Worm (Caenorhabditis elegans): Measurements from ENCODE around the gene F22B5.4.

Gene F22B5.4

DNA sequence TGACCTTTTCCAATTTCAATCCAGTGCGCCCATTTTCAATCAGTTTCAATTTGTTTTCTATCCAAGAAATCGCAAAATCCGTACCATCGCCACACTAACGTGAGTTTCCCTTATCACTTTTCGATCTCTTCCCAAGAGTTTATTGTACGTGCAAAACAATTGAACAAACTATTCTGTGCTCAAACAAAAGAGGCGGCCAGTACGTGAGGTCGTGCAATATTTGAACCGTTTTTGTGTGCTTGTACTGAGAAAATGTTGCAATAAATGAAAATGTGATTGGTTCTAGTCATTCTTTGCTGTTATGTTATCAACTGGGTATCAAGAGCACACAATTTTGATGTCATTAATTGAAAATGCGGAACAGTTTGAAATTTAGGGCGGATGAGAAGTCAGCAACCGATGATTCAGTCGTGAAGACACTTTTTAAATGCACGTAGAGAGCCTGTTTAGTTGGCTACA lies at the start of gene F22B5.4:
Gene F22B5.4 (plus strand): TSS at position 51 of the 459 bp plus-strand sequence.
- TF ChIP-seq blmp-1 (tag; optimal IDR thresholded peaks at IDR 0.05), result no peak
- no peak for TF ChIP-seq elt-3 (tag; optimal IDR thresholded peaks at IDR 0.05)
- TF ChIP-seq zip-8 (tag; optimal IDR thresholded peaks at IDR 0.05), result no peak
- no peak for TF ChIP-seq ham-2 (GFP tag; optimal IDR thresholded peaks at IDR 0.05)
- TF ChIP-seq ztf-11 (tag; optimal IDR thresholded peaks at IDR 0.05), result no peak
- TF ChIP-seq elt-1 (tag; optimal IDR thresholded peaks at IDR 0.05; ENCODE audit: borderline replicate concordance, insufficient read depth), result no peak
- no peak for TF ChIP-seq nhr-237 (tag; optimal IDR thresholded peaks at IDR 0.05)
- no peak for TF ChIP-seq M03D4.4 (tag; optimal IDR thresholded peaks at IDR 0.05)
- TF ChIP-seq lin-32 (GFP tag; optimal IDR thresholded peaks at IDR 0.05), result no peak
- no peak for TF ChIP-seq lsy-2 (tag; optimal IDR thresholded peaks at IDR 0.05)
- no peak for TF ChIP-seq nhr-76 (tag; optimal IDR thresholded peaks at IDR 0.05)
- TF ChIP-seq ceh-43 (GFP tag; optimal IDR thresholded peaks at IDR 0.05), result no peak
- TF ChIP-seq cnd-1 (tag; optimal IDR thresholded peaks at IDR 0.05), result no peak
- TF ChIP-seq ceh-83 (GFP tag; optimal IDR thresholded peaks at IDR 0.05), result no peak
- TF ChIP-seq unc-62 (GFP tag; optimal IDR thresholded peaks at IDR 0.05), result no peak
- no peak for TF ChIP-seq snpc-4 (tag; optimal IDR thresholded peaks at IDR 0.05)
- no peak for TF ChIP-seq drap-1 (GFP tag; optimal IDR thresholded peaks at IDR 0.05)

- TF ChIP-seq drap-1 (GFP tag; optimal IDR thresholded peaks at IDR 0.05) (no peak), unc-62 (GFP tag; optimal IDR thresholded peaks at IDR 0.05) (peak; percentile 40), M03D4.4 (tag; optimal IDR thresholded peaks at IDR 0.05) (no peak), nhr-76 (tag; optimal IDR thresholded peaks at IDR 0.05) (no peak), ceh-43 (GFP tag; optimal IDR thresholded peaks at IDR 0.05) (no peak), zip-8 (tag; optimal IDR thresholded peaks at IDR 0.05) (peak; percentile 70), nhr-28 (tag; optimal IDR thresholded peaks at IDR 0.05) (no peak), cnd-1 (tag; optimal IDR thresholded peaks at IDR 0.05) (no peak), hlh-1 (tag; optimal IDR thresholded peaks at IDR 0.05) (no peak)
Observed at ce11 chrII:8399997-8400396, 49.5 kb upstream of the F22B5.4 start.

DNA sequence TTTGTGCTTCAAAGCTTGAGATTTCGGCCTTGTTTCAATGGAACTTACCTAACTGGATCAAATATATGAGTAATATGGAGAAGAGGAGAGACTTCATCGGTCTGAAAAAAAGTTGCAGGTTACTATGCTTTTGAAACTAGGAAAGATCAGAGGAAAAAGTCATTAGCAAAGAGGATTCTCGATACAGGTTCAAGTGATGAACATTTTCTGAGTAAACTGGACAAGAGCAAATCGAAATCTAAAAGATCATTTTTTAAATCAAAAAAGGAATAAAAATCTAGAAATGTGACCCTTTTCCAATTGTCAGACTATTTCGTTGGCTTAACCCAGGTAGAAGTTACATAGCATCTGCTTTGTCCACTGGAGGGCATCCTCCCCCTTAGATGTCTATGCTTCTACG lies 44.8 kb upstream of the F22B5.4 start, which contains the start of gene skpo-1:
Gene skpo-1 (minus strand): TSS at position 101 of the 400 bp plus-strand sequence.
- TF ChIP-seq lin-13 (tag; optimal IDR thresholded peaks at IDR 0.05) (no peak), sptf-1 (tag; optimal IDR thresholded peaks at IDR 0.05) (no peak), nhr-12 (tag; optimal IDR thresholded peaks at IDR 0.05) (no peak), ces-1 (GFP tag; optimal IDR thresholded peaks at IDR 0.05) (no peak), snpc-4 (tag; optimal IDR thresholded peaks at IDR 0.05) (no peak), elt-3 (tag; optimal IDR thresholded peaks at IDR 0.05) (no peak), nhr-76 (tag; optimal IDR thresholded peaks at IDR 0.05) (no peak), pha-4 (tag; optimal IDR thresholded peaks at IDR 0.05) (no peak), lin-32 (GFP tag; optimal IDR thresholded peaks at IDR 0.05) (no peak), elt-1 (tag; optimal IDR thresholded peaks at IDR 0.05; ENCODE audit: borderline replicate concordance, insufficient read depth) (no peak), flh-1 (GFP tag; optimal IDR thresholded peaks at IDR 0.05) (no peak), unc-39 (tag; optimal IDR thresholded peaks at IDR 0.05) (no peak), nhr-2 (tag; optimal IDR thresholded peaks at IDR 0.05) (no peak), drap-1 (GFP tag; optimal IDR thresholded peaks at IDR 0.05) (no peak)

DNA sequence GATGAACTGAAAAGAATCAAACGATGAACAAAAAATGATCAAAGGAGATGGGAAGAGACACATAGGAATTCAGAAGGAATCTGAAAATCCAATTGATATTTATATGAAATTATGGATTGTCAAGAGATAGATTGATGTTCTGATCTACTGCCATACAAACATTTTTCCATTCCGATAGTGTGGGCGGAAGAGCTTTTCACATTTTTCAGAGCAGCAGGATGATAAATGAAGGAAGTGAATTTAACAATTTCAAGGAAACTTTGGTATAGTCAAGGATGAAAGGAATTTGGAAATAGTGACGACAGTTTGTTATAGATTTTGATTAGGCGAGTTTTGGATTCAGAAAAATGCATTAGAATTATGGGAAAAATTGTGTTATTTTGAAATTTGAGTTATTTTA lies 44.2 kb upstream of the F22B5.4 start, which contains the start of gene ubc-24:
Gene ubc-24 (plus strand): TSS at position 301 of the 400 bp plus-strand sequence.
- TF ChIP-seq drap-1 (GFP tag; optimal IDR thresholded peaks at IDR 0.05) (no peak), mep-1 (tag; optimal IDR thresholded peaks at IDR 0.05) (no peak), nhr-28 (tag; optimal IDR thresholded peaks at IDR 0.05) (no peak), nhr-237 (tag; optimal IDR thresholded peaks at IDR 0.05) (no peak)

- TF ChIP-seq ztf-11 (tag; optimal IDR thresholded peaks at IDR 0.05) (no peak), pha-4 (tag; optimal IDR thresholded peaks at IDR 0.05) (no peak), mls-2 (tag; optimal IDR thresholded peaks at IDR 0.05) (no peak), lsy-2 (tag; optimal IDR thresholded peaks at IDR 0.05) (no peak), ceh-43 (GFP tag; optimal IDR thresholded peaks at IDR 0.05) (no peak), snpc-4 (tag; optimal IDR thresholded peaks at IDR 0.05) (no peak), bed-3 (GFP tag; optimal IDR thresholded peaks at IDR 0.05) (no peak)
Observed at ce11 chrII:8407491-8407890, 42.0 kb upstream of the F22B5.4 start, which contains the start of gene sra-13. sra-13 (plus strand) TSS chrII:8407685.

DNA sequence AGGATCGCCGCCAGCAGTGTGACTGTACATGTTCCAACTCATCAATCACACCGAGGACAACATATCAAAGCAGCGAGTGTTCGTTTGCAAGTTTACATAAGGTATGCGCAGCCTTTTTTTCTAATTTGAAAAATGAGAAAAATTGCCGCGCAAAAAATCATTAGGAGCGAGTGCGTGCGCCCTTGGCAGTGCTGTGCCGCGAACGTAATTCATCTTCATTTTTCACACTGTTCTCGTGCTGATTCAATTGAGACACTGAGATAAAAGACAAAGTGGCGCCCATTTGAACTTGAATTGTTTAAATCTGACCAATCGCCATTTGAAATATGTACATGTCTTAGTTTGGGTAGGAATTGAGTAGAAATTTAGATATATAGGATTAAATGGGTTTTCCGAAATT lies 40.0 kb upstream of the F22B5.4 start:
- no peak for TF ChIP-seq M03D4.4 (tag; optimal IDR thresholded peaks at IDR 0.05)
- TF ChIP-seq bed-3 (GFP tag; optimal IDR thresholded peaks at IDR 0.05), result no peak
- TF ChIP-seq snpc-4 (tag; optimal IDR thresholded peaks at IDR 0.05), result no peak
- TF ChIP-seq ham-2 (GFP tag; optimal IDR thresholded peaks at IDR 0.05), result no peak
- no peak for TF ChIP-seq ceh-43 (GFP tag; optimal IDR thresholded peaks at IDR 0.05)
- TF ChIP-seq cnd-1 (tag; optimal IDR thresholded peaks at IDR 0.05), result no peak
- TF ChIP-seq lin-13 (tag; optimal IDR thresholded peaks at IDR 0.05), result no peak
- no peak for TF ChIP-seq pha-4 (tag; optimal IDR thresholded peaks at IDR 0.05)
- no peak for TF ChIP-seq unc-120 (tag; optimal IDR thresholded peaks at IDR 0.05; ENCODE audit: poor library complexity, severe bottlenecking)
- no peak for TF ChIP-seq ceh-39 (tag; optimal IDR thresholded peaks at IDR 0.05)
- TF ChIP-seq ceh-83 (GFP tag; optimal IDR thresholded peaks at IDR 0.05), result no peak
- no peak for TF ChIP-seq ztf-11 (tag; optimal IDR thresholded peaks at IDR 0.05)
- TF ChIP-seq lin-32 (GFP tag; optimal IDR thresholded peaks at IDR 0.05), result no peak
- no peak for TF ChIP-seq unc-39 (tag; optimal IDR thresholded peaks at IDR 0.05)
- TF ChIP-seq nhr-237 (tag; optimal IDR thresholded peaks at IDR 0.05), result no peak

Measured in whole organism, mixed stage, embryonic.